Worm (Caenorhabditis elegans): ENCODE results near the gene K02H11.4.

DNA sequence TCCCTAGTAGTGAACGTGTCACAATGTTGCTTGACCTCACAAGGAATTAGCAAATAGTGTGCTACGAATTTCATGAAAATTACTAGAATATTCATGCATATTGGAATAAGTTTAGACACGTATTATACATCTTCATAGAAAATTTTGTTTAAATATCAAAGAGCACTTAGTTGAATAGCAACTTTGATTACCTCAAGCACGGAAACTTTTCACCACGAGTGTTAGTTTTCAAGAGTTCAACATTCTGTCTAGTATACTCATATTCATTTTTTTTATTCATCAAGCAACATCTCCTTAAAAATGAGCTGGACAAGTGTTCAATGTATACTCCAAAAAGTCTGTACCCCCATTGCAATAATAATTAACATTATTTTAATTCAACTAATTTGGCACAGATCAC lies 8.6 kb downstream of the K02H11.4 start, which contains the start of gene str-243:
- TF ChIP-seq nhr-23 (tag; optimal IDR thresholded peaks at IDR 0.05) (no peak), alr-1 (tag; optimal IDR thresholded peaks at IDR 0.05) (no peak), fos-1 (tag; optimal IDR thresholded peaks at IDR 0.05) (no peak), lsy-2 (tag; optimal IDR thresholded peaks at IDR 0.05) (no peak), skn-1 (tag; optimal IDR thresholded peaks at IDR 0.05) (no peak), snpc-4 (tag; optimal IDR thresholded peaks at IDR 0.05) (no peak), lin-13 (GFP tag; optimal IDR thresholded peaks at IDR 0.05) (no peak), zag-1 (tag; optimal IDR thresholded peaks at IDR 0.05) (no peak), nhr-12 (tag; optimal IDR thresholded peaks at IDR 0.05) (no peak), nhr-77 (tag; optimal IDR thresholded peaks at IDR 0.05) (no peak), ztf-4 (tag; optimal IDR thresholded peaks at IDR 0.05) (no peak), crh-2 (tag; optimal IDR thresholded peaks at IDR 0.05) (no peak)

Data from whole organism, L2 larva.